Worm (Caenorhabditis elegans): ENCODE results near the gene K12D12.5.

DNA sequence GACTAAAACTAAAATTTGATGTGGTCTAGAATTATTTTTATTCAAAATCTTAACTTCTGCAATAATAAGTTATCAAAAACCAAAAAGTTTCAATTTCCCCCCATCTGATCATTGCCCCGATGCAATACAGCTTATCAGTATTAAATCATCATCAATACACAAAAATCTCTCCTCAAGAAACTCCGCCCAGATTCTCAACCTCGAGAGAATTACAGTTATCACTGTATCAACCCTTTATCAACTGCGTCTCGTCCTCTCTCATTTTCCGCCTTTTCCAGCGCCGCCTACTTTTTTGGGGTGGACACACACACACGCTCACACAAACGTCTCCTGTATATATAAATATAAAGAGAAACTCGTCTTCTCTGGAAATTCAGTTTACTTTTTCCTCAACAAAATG is 18.5 kb upstream of the K12D12.5 start, which contains the start of gene T27D12.1:
- no peak for TF ChIP-seq pha-4 (tag; optimal IDR thresholded peaks at IDR 0.05)
- TF ChIP-seq ztf-25 (GFP tag; IDR thresholded peaks at IDR 0.05): no peak
- TF ChIP-seq nfya-1 (tag; optimal IDR thresholded peaks at IDR 0.05; ENCODE audit: borderline replicate concordance, insufficient read depth): no peak
- no peak for TF ChIP-seq Y56A3A.18 (GFP tag; IDR thresholded peaks at IDR 0.05)
- TF ChIP-seq B0019.2 (GFP tag; conservative IDR thresholded peaks at IDR 0.05): no peak
- TF ChIP-seq K12H6.12 (tag; optimal IDR thresholded peaks at IDR 0.05): no peak
- TF ChIP-seq unc-62 (GFP tag; optimal IDR thresholded peaks at IDR 0.05): no peak
- TF ChIP-seq snpc-4 (GFP tag; optimal IDR thresholded peaks at IDR 0.05): no peak
- TF ChIP-seq snpc-4 (tag; optimal IDR thresholded peaks at IDR 0.05): no peak
- no peak for TF ChIP-seq bed-2 (GFP tag; IDR thresholded peaks at IDR 0.05)
- TF ChIP-seq cebp-1 (GFP tag; IDR thresholded peaks at IDR 0.05): no peak
- TF ChIP-seq cebp-1 (tag; optimal IDR thresholded peaks at IDR 0.05): no peak
- no peak for TF ChIP-seq C06A6.2 (GFP tag; conservative IDR thresholded peaks at IDR 0.05)
- no peak for TF ChIP-seq hlh-26 (GFP tag; conservative IDR thresholded peaks at IDR 0.05)
- no peak for TF ChIP-seq nhr-27 (tag; optimal IDR thresholded peaks at IDR 0.05)
- TF ChIP-seq pbrm-1 (GFP tag; IDR thresholded peaks at IDR 0.05): no peak

Data from whole organism, young adult.